Worm (Caenorhabditis elegans) whole organism, L3 larva: ENCODE results near the gene Y62H9A.11.

ENCODE experiments used
- elt-1 ChIP-seq: fragments of 150-350 bp; optimal IDR thresholded peaks from 2 replicates; lab custom pipeline; 2014; ENCODE audit warnings: missing biosample characterization, missing genetic modification characterization
- lsy-12 ChIP-seq: sonication (generic microtip); optimal IDR thresholded peaks from 2 replicates; lab custom pipeline; 2016; ENCODE audit warnings: mild to moderate bottlenecking, missing genetic modification characterization, missing compliant biosample characterization
- tbx-2 ChIP-seq: sonication (generic microtip); optimal IDR thresholded peaks from 2 replicates; lab custom pipeline; 2016; ENCODE audit warnings: mild to moderate bottlenecking, missing genetic modification characterization, missing compliant biosample characterization

- TF ChIP-seq elt-1 (tag; lab: Kevin White, UChicago), result no peak
- no peak for TF ChIP-seq tbx-2
- TF ChIP-seq lsy-12, result no peak
These were observed 37.9 kb downstream of the Y62H9A.11 start, which contains the start of gene dot-1.2 for ce11 chrX:11869260-11869659.
